Fruit fly (Drosophila melanogaster) whole organism, embryonic: ENCODE measurements around the gene Pgant8.

Experiments
- B-H1 ChIP-seq: fragments of 200-800 bp; sonication (Bioruptor generic); IDR thresholded peaks from 3 replicates; pipeline ENCODE4 v1.3.6; 2022; ENCODE audit warnings: missing biosample characterization, missing genetic modification characterization
- CG1024 ChIP-seq: fragments of 200-800 bp; sonication (Bioruptor generic); IDR thresholded peaks from 2 replicates; pipeline ENCODE4 v1.3.6; 2022; ENCODE audit warnings: missing biosample characterization, missing genetic modification characterization
- CG10654 ChIP-seq: fragments of 200-800 bp; sonication (Bioruptor generic); optimal IDR thresholded peaks from 2 replicates; lab custom pipeline; 2016; ENCODE audit warnings: missing biosample characterization, missing genetic modification characterization
- CG11456 ChIP-seq: fragments of 200-800 bp; sonication (Bioruptor generic); IDR thresholded peaks from 3 replicates; pipeline ENCODE4 v1.3.6; 2022; ENCODE audit warnings: missing biosample characterization, missing genetic modification characterization
- CG12155 ChIP-seq: fragments of 200-800 bp; sonication (Bioruptor generic); optimal IDR thresholded peaks from 3 replicates; lab custom pipeline; 2016; ENCODE audit warnings: missing biosample characterization, missing genetic modification characterization
- CG1233 ChIP-seq: fragments of 200-800 bp; sonication (Bioruptor generic); optimal IDR thresholded peaks from 4 replicates; lab custom pipeline; 2018; ENCODE audit warnings: missing biosample characterization, mild to moderate bottlenecking, missing genetic modification characterization
- CG12942 ChIP-seq: fragments of 200-800 bp; sonication (Bioruptor generic); optimal IDR thresholded peaks from 3 replicates; lab custom pipeline; 2016; ENCODE audit warnings: missing biosample characterization, missing genetic modification characterization
- CG13775 ChIP-seq: fragments of 200-800 bp; sonication (Bioruptor generic); optimal IDR thresholded peaks from 3 replicates; lab custom pipeline; 2017; ENCODE audit warnings: missing biosample characterization, mild to moderate bottlenecking, missing genetic modification characterization
- CG15696 ChIP-seq: fragments of 200-800 bp; sonication (Bioruptor generic); optimal IDR thresholded peaks from 2 replicates; lab custom pipeline; 2019; ENCODE audit warnings: missing biosample characterization, mild to moderate bottlenecking, missing genetic modification characterization, moderate library complexity
- CG17328 ChIP-seq: fragments of 200-800 bp; sonication (Bioruptor generic); IDR thresholded peaks from 2 replicates; pipeline ENCODE4 v1.3.6; 2022; ENCODE audit warnings: missing biosample characterization, missing genetic modification characterization
- CG18619 ChIP-seq: fragments of 200-800 bp; sonication (Bioruptor generic); optimal IDR thresholded peaks from 3 replicates; lab custom pipeline; 2017; ENCODE audit warnings: missing biosample characterization, mild to moderate bottlenecking, missing genetic modification characterization
- CG2120 ChIP-seq: fragments of 200-800 bp; sonication (Bioruptor generic); optimal IDR thresholded peaks from 3 replicates; lab custom pipeline; 2016; ENCODE audit warnings: missing biosample characterization, missing genetic modification characterization
- CG2889 ChIP-seq: fragments of 200-800 bp; sonication (Bioruptor generic); IDR thresholded peaks from 3 replicates; pipeline ENCODE4 v1.3.6; 2022; ENCODE audit warnings: missing biosample characterization, missing genetic modification characterization
- CG31365 ChIP-seq: fragments of 200-800 bp; sonication (Bioruptor generic); optimal IDR thresholded peaks from 2 replicates; lab custom pipeline; 2018; ENCODE audit warnings: missing biosample characterization, mild to moderate bottlenecking, missing genetic modification characterization
- CG34422 ChIP-seq: fragments of 200-800 bp; sonication (Bioruptor generic); IDR thresholded peaks from 3 replicates; pipeline ENCODE4 v1.3.6; 2022; ENCODE audit warnings: missing biosample characterization, missing genetic modification characterization
- CG6175 ChIP-seq: fragments of 200-800 bp; sonication (Bioruptor generic); IDR thresholded peaks from 3 replicates; pipeline ENCODE4 v1.3.6; 2022; ENCODE audit warnings: missing biosample characterization, missing genetic modification characterization
- CG7839 ChIP-seq: fragments of 200-800 bp; sonication (Bioruptor generic); optimal IDR thresholded peaks from 3 replicates; lab custom pipeline; 2018; ENCODE audit warnings: missing biosample characterization, mild to moderate bottlenecking, missing genetic modification characterization, moderate library complexity
- CG7963 ChIP-seq: fragments of 200-800 bp; sonication (Bioruptor generic); IDR thresholded peaks from 3 replicates; pipeline ENCODE4 v1.3.6; 2022; ENCODE audit warnings: missing biosample characterization, missing genetic modification characterization; ENCODE audit not compliant: partially characterized antibody
- CG8281 ChIP-seq: fragments of 200-800 bp; sonication (Bioruptor generic); optimal IDR thresholded peaks from 2 replicates; lab custom pipeline; 2018; ENCODE audit warnings: missing biosample characterization, mild to moderate bottlenecking, missing genetic modification characterization, moderate library complexity
- CG9215 ChIP-seq: fragments of 200-800 bp; sonication (Bioruptor generic); IDR thresholded peaks from 2 replicates; pipeline ENCODE4 v1.3.6; 2022; ENCODE audit warnings: missing biosample characterization, missing genetic modification characterization
- CG9437 ChIP-seq: fragments of 200-800 bp; sonication (Bioruptor generic); optimal IDR thresholded peaks from 2 replicates; lab custom pipeline; 2018; ENCODE audit warnings: missing biosample characterization, mild to moderate bottlenecking, missing genetic modification characterization
- CoRest ChIP-seq: fragments of 200-800 bp; sonication (Bioruptor generic); optimal IDR thresholded peaks from 3 replicates; lab custom pipeline; 2018; ENCODE audit warnings: missing biosample characterization, mild to moderate bottlenecking, missing genetic modification characterization, moderate library complexity
- Dad ChIP-seq: fragments of 200-800 bp; sonication (Bioruptor generic); optimal IDR thresholded peaks from 3 replicates; lab custom pipeline; 2016; ENCODE audit warnings: missing biosample characterization, missing genetic modification characterization
- Dp ChIP-seq: fragments of 200-800 bp; sonication (Bioruptor generic); optimal IDR thresholded peaks from 2 replicates; lab custom pipeline; 2018; ENCODE audit warnings: missing biosample characterization, mild to moderate bottlenecking, missing genetic modification characterization, moderate library complexity
- Elba2 ChIP-seq: fragments of 200-800 bp; sonication (Bioruptor generic); optimal IDR thresholded peaks from 3 replicates; lab custom pipeline; 2016; ENCODE audit warnings: missing biosample characterization, missing genetic modification characterization
- HmgD ChIP-seq: fragments of 200-800 bp; sonication (Bioruptor generic); optimal IDR thresholded peaks from 3 replicates; lab custom pipeline; 2016; ENCODE audit warnings: missing biosample characterization, missing genetic modification characterization
- Kr ChIP-seq: fragments of 200-800 bp; sonication (Bioruptor generic); optimal IDR thresholded peaks from 2 replicates; lab custom pipeline; 2017; ENCODE audit warnings: missing biosample characterization, mild to moderate bottlenecking, missing genetic modification characterization
- Poxn ChIP-seq: fragments of 200-800 bp; sonication (Bioruptor generic); IDR thresholded peaks from 2 replicates; pipeline ENCODE4 v1.3.6; 2022; ENCODE audit warnings: missing biosample characterization, missing genetic modification characterization
- Stat92E ChIP-seq, 3 experiments: fragments of >200 bp in 2 of 3; fragments of 200-800 bp in 1 of 3; sonication (Bioruptor generic) in 1 of 3; optimal IDR thresholded peaks; 2 replicates each; lab custom pipeline; 2017 to 2019; ENCODE audit warnings: missing biosample characterization in 3 of 3, missing genetic modification characterization in 3 of 3, mild to moderate bottlenecking in 1 of 3, moderate library complexity in 1 of 3
- TFAM ChIP-seq: fragments of 200-800 bp; sonication (Bioruptor generic); optimal IDR thresholded peaks from 2 replicates; lab custom pipeline; 2017; ENCODE audit warnings: missing biosample characterization, missing genetic modification characterization, inconsistent platforms
- Xrp1 ChIP-seq: fragments of 200-800 bp; sonication (Bioruptor generic); IDR thresholded peaks from 2 replicates; pipeline ENCODE4 v1.3.6; 2022; ENCODE audit warnings: missing biosample characterization, missing genetic modification characterization
- al ChIP-seq: fragments of 200-800 bp; sonication (Bioruptor generic); IDR thresholded peaks from 2 replicates; pipeline ENCODE4 v1.3.6; 2022; ENCODE audit warnings: missing biosample characterization, missing genetic modification characterization
- corto ChIP-seq: fragments of 200-800 bp; sonication (Bioruptor generic); optimal IDR thresholded peaks from 2 replicates; lab custom pipeline; 2016; ENCODE audit warnings: missing biosample characterization, mild to moderate bottlenecking, missing genetic modification characterization, moderate library complexity
- gcm ChIP-seq: fragments of 200-800 bp; sonication (Bioruptor generic); optimal IDR thresholded peaks from 2 replicates; lab custom pipeline; 2019; ENCODE audit warnings: missing biosample characterization, mild to moderate bottlenecking, missing genetic modification characterization, moderate library complexity
- gsb-n ChIP-seq: fragments of 200-800 bp; sonication (Bioruptor generic); optimal IDR thresholded peaks from 3 replicates; lab custom pipeline; 2018; ENCODE audit warnings: missing biosample characterization, mild to moderate bottlenecking, missing genetic modification characterization
- gt ChIP-seq: fragments of 200-800 bp; sonication (Bioruptor generic); IDR thresholded peaks from 2 replicates; pipeline ENCODE4 v1.3.6; 2022; ENCODE audit warnings: missing biosample characterization, missing genetic modification characterization
- kah ChIP-seq: fragments of 200-800 bp; sonication (Bioruptor generic); optimal IDR thresholded peaks from 2 replicates; lab custom pipeline; 2018; ENCODE audit warnings: missing biosample characterization, mild to moderate bottlenecking, missing genetic modification characterization
- lmd ChIP-seq: fragments of 200-800 bp; sonication (Bioruptor generic); IDR thresholded peaks from 2 replicates; pipeline ENCODE4 v1.3.6; 2022; ENCODE audit warnings: missing biosample characterization, missing genetic modification characterization
- lov ChIP-seq, 2 experiments: fragments of 200-800 bp in 1 of 2; fragments of >200 bp in 1 of 2; sonication (Bioruptor generic) in 1 of 2; IDR thresholded peaks in 1 of 2; optimal IDR thresholded peaks in 1 of 2; 2 replicates in 1 of 2; 3 replicates in 1 of 2; pipeline versions ENCODE4 v1.3.6 to Lab custom; 2017 to 2022; ENCODE audit warnings: missing biosample characterization in 1 of 2, missing genetic modification characterization in 1 of 2
- mirr ChIP-seq: fragments of 200-800 bp; sonication (Bioruptor generic); optimal IDR thresholded peaks from 3 replicates; lab custom pipeline; 2018; ENCODE audit warnings: missing biosample characterization, mild to moderate bottlenecking, missing genetic modification characterization
- nerfin-1 ChIP-seq: fragments of 200-800 bp; sonication (Bioruptor generic); optimal IDR thresholded peaks from 3 replicates; lab custom pipeline; 2019; ENCODE audit warnings: missing biosample characterization, mild to moderate bottlenecking, missing genetic modification characterization, moderate library complexity
- onecut ChIP-seq: fragments of 200-800 bp; sonication (Bioruptor generic); IDR thresholded peaks from 2 replicates; pipeline ENCODE4 v1.3.6; 2022; ENCODE audit warnings: missing biosample characterization, missing genetic modification characterization
- sc ChIP-seq, 3 experiments: fragments of >200 bp in 2 of 3; fragments of 200-800 bp in 1 of 3; sonication (Bioruptor generic) in 1 of 3; optimal IDR thresholded peaks; 2 replicates in 2 of 3; 3 replicates in 1 of 3; lab custom pipeline; 2017; ENCODE audit warnings: mild to moderate bottlenecking in 1 of 3, missing biosample characterization in 1 of 3, missing genetic modification characterization in 1 of 3, missing genetic modification reagents in 1 of 3
- schlank ChIP-seq: fragments of 200-800 bp; sonication (Bioruptor generic); optimal IDR thresholded peaks from 2 replicates; lab custom pipeline; 2018; ENCODE audit warnings: missing biosample characterization, mild to moderate bottlenecking, missing genetic modification characterization
- sd ChIP-seq: fragments of 200-800 bp; sonication (Bioruptor generic); optimal IDR thresholded peaks from 3 replicates; lab custom pipeline; 2018; ENCODE audit warnings: missing biosample characterization, mild to moderate bottlenecking, missing genetic modification characterization, moderate library complexity
- seq ChIP-seq: fragments of 200-800 bp; sonication (Bioruptor generic); IDR thresholded peaks from 2 replicates; pipeline ENCODE4 v1.3.6; 2022; ENCODE audit warnings: missing biosample characterization, missing genetic modification characterization
- sug ChIP-seq: fragments of 200-800 bp; optimal IDR thresholded peaks from 2 replicates; lab custom pipeline; 2019; ENCODE audit warnings: missing biosample characterization, mild to moderate bottlenecking, missing genetic modification characterization, moderate library complexity
- tup ChIP-seq: fragments of 200-800 bp; sonication (Bioruptor generic); optimal IDR thresholded peaks from 2 replicates; lab custom pipeline; 2016; ENCODE audit warnings: missing biosample characterization, mild to moderate bottlenecking, missing genetic modification characterization, moderate library complexity
- unpg ChIP-seq: fragments of 200-800 bp; sonication (Bioruptor generic); optimal IDR thresholded peaks from 3 replicates; lab custom pipeline; 2018; ENCODE audit warnings: missing biosample characterization, mild to moderate bottlenecking, missing genetic modification characterization, moderate library complexity
- wek ChIP-seq: fragments of 200-800 bp; sonication (Bioruptor generic); optimal IDR thresholded peaks from 3 replicates; lab custom pipeline; 2018; ENCODE audit warnings: missing biosample characterization, mild to moderate bottlenecking, missing genetic modification characterization, moderate library complexity

Gene Pgant8

DNA sequence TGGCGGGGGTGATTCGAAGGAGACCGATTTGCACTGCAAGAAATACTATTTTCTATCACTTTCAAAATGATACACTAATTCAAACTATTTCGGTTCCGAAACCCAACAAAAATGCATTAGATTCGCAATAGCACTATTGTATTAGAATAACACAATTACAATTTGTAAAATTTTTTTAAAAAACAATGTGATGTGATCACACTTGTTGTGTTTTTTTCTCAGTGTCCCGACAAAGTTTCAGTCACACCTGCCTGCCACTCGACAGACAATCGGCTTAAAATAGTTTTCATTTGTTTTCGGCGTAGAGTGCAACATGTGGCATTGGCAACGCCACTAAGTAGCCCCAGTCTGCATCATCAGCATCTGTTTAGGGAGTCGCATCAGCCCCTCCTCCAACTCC lies 8.6 kb upstream of the Pgant8 start (continued):
- peak; percentile 61 for TF ChIP-seq CG1233 (GFP tag; lab: Kevin White, UChicago)
- no peak for TF ChIP-seq HmgD (GFP tag; lab: Kevin White, UChicago)
- no peak for TF ChIP-seq sd (tag; lab: Kevin White, UChicago)
- peak; percentile 62 for TF ChIP-seq CG10654 (GFP tag; lab: Kevin White, UChicago)
- TF ChIP-seq schlank = no peak
- peak; percentile 77 for TF ChIP-seq gsb-n (tag; lab: Kevin White, UChicago)
- peak; percentile 66 for TF ChIP-seq CG13775 (GFP tag; lab: Kevin White, UChicago)
- peak; percentile 71 for TF ChIP-seq CG7839
- TF ChIP-seq kah = peak; percentile 91
- no peak for TF ChIP-seq B-H1 (GFP tag; lab: Robert Waterston, UW)
- no peak for TF ChIP-seq CG31365
- peak; percentile 12 for TF ChIP-seq CG18619 (GFP tag; lab: Kevin White, UChicago)
- TF ChIP-seq nerfin-1 (tag; lab: Kevin White, UChicago) = peak; percentile 66
- TF ChIP-seq tup = peak; percentile 53
- TF ChIP-seq Stat92E (GFP tag; optimal IDR thresholded peaks at IDR 0.05; lab: Kevin White, UChicago) = peak in 1 of 3 experiments; percentile 51
- TF ChIP-seq Dp (GFP tag; lab: Kevin White, UChicago) = no peak
- TF ChIP-seq CG9215 (GFP tag; lab: Robert Waterston, UW) = 0 out of 2 replicates have a peak, but pooled peaks have one; percentile 13
- TF ChIP-seq lmd = peak; percentile 50; the same call in 1 of the 2 replicates
- TF ChIP-seq CG17328 (GFP tag; lab: Robert Waterston, UW) = peak; percentile 79
- TF ChIP-seq onecut (GFP tag; lab: Robert Waterston, UW) = 0 out of 2 replicates have a peak, but pooled peaks have one; percentile 22
- TF ChIP-seq CoRest (tag; lab: Kevin White, UChicago) = peak; percentile 71
- TF ChIP-seq Poxn (GFP tag; lab: Robert Waterston, UW) = no peak
- no peak for TF ChIP-seq CG2889 (GFP tag; lab: Robert Waterston, UW)
- peak; percentile 52 for TF ChIP-seq CG12942 (GFP tag; lab: Kevin White, UChicago)
- TF ChIP-seq CG12155 = peak; percentile 29
- TF ChIP-seq CG8281 (tag; lab: Kevin White, UChicago) = peak; percentile 17
- TF ChIP-seq CG1024 (GFP tag; lab: Robert Waterston, UW) = peak; percentile 42
- no peak for TF ChIP-seq corto (GFP tag; lab: Kevin White, UChicago)
- TF ChIP-seq Dad (GFP tag; lab: Kevin White, UChicago) = no peak
- TF ChIP-seq al (GFP tag; lab: Robert Waterston, UW) = no peak
- TF ChIP-seq seq (GFP tag; lab: Robert Waterston, UW) = no peak
- peak; percentile 43; the same call in 1 of the 3 replicates for TF ChIP-seq CG34422 (GFP tag; lab: Robert Waterston, UW)
- peak; percentile 13; the same call in 1 of the 2 replicates for TF ChIP-seq gt (GFP tag; lab: Robert Waterston, UW)
- TF ChIP-seq sug = no peak
- peak; percentile 92 for TF ChIP-seq Xrp1
- peak; percentile 65 for TF ChIP-seq gcm (GFP tag; lab: Kevin White, UChicago)
- peak; percentile 91 for TF ChIP-seq CG15696
- TF ChIP-seq TFAM = no peak
- no peak for TF ChIP-seq CG11456 (GFP tag; lab: Robert Waterston, UW)
- TF ChIP-seq wek (GFP tag; lab: Kevin White, UChicago) = no peak
- no peak for TF ChIP-seq CG7963 (GFP tag; lab: Robert Waterston, UW)
- no peak for TF ChIP-seq CG6175 (GFP tag; lab: Robert Waterston, UW)
- no peak for TF ChIP-seq lov (optimal IDR thresholded peaks at IDR 0.05; lab: Kevin White, UChicago)
- TF ChIP-seq lov (GFP tag; IDR thresholded peaks at IDR 0.05; lab: Robert Waterston, UW) = no peak
- TF ChIP-seq mirr = no peak
- no peak for TF ChIP-seq sc (optimal IDR thresholded peaks at IDR 0.05; lab: Kevin White, UChicago)
- peak; percentile 83 for TF ChIP-seq sc (GFP tag; optimal IDR thresholded peaks at IDR 0.05; lab: Kevin White, UChicago)
- peak; percentile 9 for TF ChIP-seq Elba2
- peak; percentile 80 for TF ChIP-seq unpg (GFP tag; lab: Kevin White, UChicago)
- TF ChIP-seq CG9437 (GFP tag; lab: Kevin White, UChicago) = peak; percentile 7
- peak; percentile 11 for TF ChIP-seq Kr
- TF ChIP-seq CG2120 (GFP tag; lab: Kevin White, UChicago) = no peak
